Worm (Caenorhabditis elegans): ENCODE data around the gene skr-5.

The skr-5 gene

ce11 chrV:17347602-17348001 lies at the start of gene skr-5:
Gene skr-5 (plus strand): TSS chrV:17347902.
- TF ChIP-seq zag-1 (tag; optimal IDR thresholded peaks at IDR 0.05) (no peak), mab-5 (tag; optimal IDR thresholded peaks at IDR 0.05) (no peak), nhr-11 (tag; optimal IDR thresholded peaks at IDR 0.05) (no peak), gmeb-1 (tag; optimal IDR thresholded peaks at IDR 0.05) (no peak), ceh-16 (tag; optimal IDR thresholded peaks at IDR 0.05) (no peak), ceh-82 (tag; optimal IDR thresholded peaks at IDR 0.05) (no peak), ama-1 (optimal IDR thresholded peaks at IDR 0.05) (no peak), R02D3.7 (tag; optimal IDR thresholded peaks at IDR 0.05) (no peak), nhr-6 (tag; optimal IDR thresholded peaks at IDR 0.05) (no peak), elt-1 (tag; optimal IDR thresholded peaks at IDR 0.05) (no peak), F13H6.1 (tag; optimal IDR thresholded peaks at IDR 0.05) (no peak), mbf-1 (tag; optimal IDR thresholded peaks at IDR 0.05) (no peak), unc-39 (tag; optimal IDR thresholded peaks at IDR 0.05) (no peak)

DNA sequence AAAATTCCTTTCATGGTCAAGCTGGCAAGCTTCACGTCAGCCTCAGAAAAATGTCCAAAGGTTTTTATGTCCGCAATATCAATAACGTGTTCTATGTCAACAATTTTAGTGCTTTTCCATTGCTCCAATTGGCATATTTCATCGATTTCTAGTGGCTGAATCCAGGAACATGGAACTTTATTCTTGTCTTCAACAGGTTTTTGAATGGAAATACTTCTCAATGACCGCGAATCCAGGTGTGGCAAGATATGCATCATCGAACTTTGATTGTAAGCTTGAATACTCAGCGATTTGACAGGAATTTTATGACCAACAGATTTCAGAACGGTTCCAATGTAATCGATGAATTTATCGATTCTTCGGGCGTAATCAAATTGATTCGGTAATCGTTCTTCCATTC lies 49.0 kb upstream of the skr-5 start:
- TF ChIP-seq F13H6.1 (tag; optimal IDR thresholded peaks at IDR 0.05) (no peak), ama-1 (optimal IDR thresholded peaks at IDR 0.05) (no peak), nhr-6 (tag; optimal IDR thresholded peaks at IDR 0.05) (no peak), ceh-16 (tag; optimal IDR thresholded peaks at IDR 0.05) (no peak), lin-11 (tag; optimal IDR thresholded peaks at IDR 0.05) (no peak), zag-1 (tag; optimal IDR thresholded peaks at IDR 0.05) (no peak), unc-62 (GFP tag; optimal IDR thresholded peaks at IDR 0.05) (no peak), fos-1 (tag; optimal IDR thresholded peaks at IDR 0.05) (no peak)

- TF ChIP-seq egl-27 (tag; optimal IDR thresholded peaks at IDR 0.05) (no peak), nhr-10 (tag; optimal IDR thresholded peaks at IDR 0.05) (no peak), unc-62 (GFP tag; optimal IDR thresholded peaks at IDR 0.05) (no peak), ztf-4 (tag; optimal IDR thresholded peaks at IDR 0.05) (no peak), zag-1 (tag; optimal IDR thresholded peaks at IDR 0.05) (no peak), nhr-6 (tag; optimal IDR thresholded peaks at IDR 0.05) (no peak), unc-55 (GFP tag; optimal IDR thresholded peaks at IDR 0.05) (no peak), ZK546.5 (tag; optimal IDR thresholded peaks at IDR 0.05) (no peak), alr-1 (tag; optimal IDR thresholded peaks at IDR 0.05) (no peak), ceh-82 (tag; optimal IDR thresholded peaks at IDR 0.05) (no peak), Y55F3AM.14 (GFP tag; optimal IDR thresholded peaks at IDR 0.05) (no peak), ceh-16 (tag; optimal IDR thresholded peaks at IDR 0.05) (no peak), sem-4 (tag; optimal IDR thresholded peaks at IDR 0.05) (no peak), elt-3 (tag; optimal IDR thresholded peaks at IDR 0.05) (no peak), fos-1 (tag; optimal IDR thresholded peaks at IDR 0.05) (no peak), elt-1 (tag; optimal IDR thresholded peaks at IDR 0.05) (no peak), nhr-237 (tag; optimal IDR thresholded peaks at IDR 0.05) (no peak), nhr-77 (tag; optimal IDR thresholded peaks at IDR 0.05) (no peak), snpc-4 (tag; optimal IDR thresholded peaks at IDR 0.05) (no peak)
These were observed 46.3 kb upstream of the skr-5 start, which contains the start of gene K10G4.5 for ce11 chrV:17301375-17301774. Gene K10G4.5 (minus strand): TSS chrV:17301475.

- TF ChIP-seq elt-1 (tag; optimal IDR thresholded peaks at IDR 0.05) (no peak), nhr-25 (tag; optimal IDR thresholded peaks at IDR 0.05) (no peak), unc-62 (GFP tag; optimal IDR thresholded peaks at IDR 0.05) (no peak), Y55F3AM.14 (GFP tag; optimal IDR thresholded peaks at IDR 0.05) (no peak)
These were observed 44.9 kb upstream of the skr-5 start, which contains the start of gene sri-70 for ce11 chrV:17302754-17303153. Gene sri-70 (plus strand): TSS chrV:17303054.

DNA sequence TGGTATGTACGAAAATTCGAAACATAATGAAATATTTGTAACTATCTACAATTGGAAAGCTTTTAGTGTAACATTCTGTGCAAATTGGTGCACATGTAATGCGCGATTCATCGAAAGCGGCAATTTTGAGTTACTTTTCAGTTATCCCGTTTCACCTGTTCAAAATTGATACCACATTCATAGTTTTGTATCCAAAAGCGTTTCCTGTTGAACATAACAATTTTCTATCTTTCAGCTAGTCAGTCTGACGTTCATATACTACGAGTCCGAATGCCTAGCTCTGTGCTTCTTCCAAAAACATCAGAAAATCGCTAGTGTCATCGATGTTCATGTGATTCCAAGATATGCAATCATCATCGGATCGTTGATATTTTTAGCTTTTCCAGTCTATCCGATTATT lies 44.3 kb upstream of the skr-5 start:
- no peak for TF ChIP-seq lin-11 (tag; optimal IDR thresholded peaks at IDR 0.05)
- no peak for TF ChIP-seq ztf-1 (GFP tag; conservative IDR thresholded peaks at IDR 0.05)
- TF ChIP-seq gmeb-1 (tag; optimal IDR thresholded peaks at IDR 0.05), result no peak
- no peak for TF ChIP-seq alr-1 (tag; optimal IDR thresholded peaks at IDR 0.05)
- no peak for TF ChIP-seq elt-1 (tag; optimal IDR thresholded peaks at IDR 0.05)
- no peak for TF ChIP-seq nhr-77 (tag; optimal IDR thresholded peaks at IDR 0.05)
- no peak for TF ChIP-seq ztf-11 (tag; optimal IDR thresholded peaks at IDR 0.05)
- TF ChIP-seq nhr-237 (tag; optimal IDR thresholded peaks at IDR 0.05), result no peak
- TF ChIP-seq ama-1 (optimal IDR thresholded peaks at IDR 0.05), result no peak
- no peak for TF ChIP-seq aly-2 (tag; optimal IDR thresholded peaks at IDR 0.05)
- no peak for TF ChIP-seq sma-3 (GFP tag; optimal IDR thresholded peaks at IDR 0.05)
- TF ChIP-seq nhr-25 (tag; optimal IDR thresholded peaks at IDR 0.05), result no peak
- TF ChIP-seq nhr-6 (tag; optimal IDR thresholded peaks at IDR 0.05), result no peak
- TF ChIP-seq F13H6.1 (tag; optimal IDR thresholded peaks at IDR 0.05), result no peak
- TF ChIP-seq sem-4 (tag; optimal IDR thresholded peaks at IDR 0.05), result no peak

DNA sequence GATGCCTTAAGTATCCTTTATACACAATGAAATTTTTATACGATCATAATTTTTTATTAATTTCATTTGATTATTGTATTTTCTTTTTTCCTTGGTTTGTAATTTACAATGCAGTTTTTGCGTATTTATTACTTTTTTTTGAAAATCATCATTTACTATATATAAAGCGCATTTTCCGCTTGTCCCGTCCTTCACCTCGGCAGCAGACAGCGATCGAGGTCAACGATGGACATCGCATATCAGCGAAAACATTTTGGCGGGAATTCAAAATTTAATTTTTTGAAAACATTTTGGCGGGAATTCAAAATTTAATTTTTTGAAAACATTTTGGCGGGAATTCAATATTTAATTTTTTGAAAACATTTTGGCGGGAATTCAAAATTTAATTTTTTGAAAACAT lies 39.8 kb upstream of the skr-5 start:
- TF ChIP-seq Y55F3AM.14 (GFP tag; optimal IDR thresholded peaks at IDR 0.05) (no peak), snpc-4 (tag; optimal IDR thresholded peaks at IDR 0.05) (peak; percentile 5)

All from whole organism, L2 larva.